Worm (Caenorhabditis elegans) whole organism, young adult: ENCODE data around the gene srj-27.

Source experiments
- B0019.2 ChIP-seq: fragments of 200-800 bp; sonication (Bioruptor generic); conservative IDR thresholded peaks from 2 replicates; pipeline ENCODE4 v1.3.6; 2022; ENCODE audit warnings: missing genetic modification reagents, missing genetic modification characterization, missing compliant biosample characterization
- B0035.1 ChIP-seq: sonication (generic microtip); optimal IDR thresholded peaks from 2 replicates; lab custom pipeline; 2016; ENCODE audit warnings: missing genetic modification characterization, mild to moderate bottlenecking, missing compliant biosample characterization, missing genotype, missing genetic modification reagents
- C06A6.2 ChIP-seq: fragments of 200-800 bp; sonication (Bioruptor generic); conservative IDR thresholded peaks from 2 replicates; pipeline ENCODE4 v1.3.6; 2022; ENCODE audit warnings: missing genetic modification characterization, missing compliant biosample characterization
- C17E4.6 ChIP-seq: fragments of 200-800 bp; sonication (Bioruptor generic); IDR thresholded peaks from 2 replicates; pipeline ENCODE4 v1.3.6; 2022; ENCODE audit warnings: missing genetic modification reagents, missing genetic modification characterization, missing compliant biosample characterization
- F22D6.2 ChIP-seq: sonication (generic microtip); optimal IDR thresholded peaks from 2 replicates; lab custom pipeline; 2016; ENCODE audit warnings: mild to moderate bottlenecking, missing genetic modification characterization, missing compliant biosample characterization
- F39B2.1 ChIP-seq: fragments of 200-800 bp; sonication (Bioruptor generic); IDR thresholded peaks from 2 replicates; pipeline ENCODE4 v1.3.6; 2022; ENCODE audit warnings: missing genetic modification reagents, missing genetic modification characterization, missing compliant biosample characterization
- F52B5.7 ChIP-seq: sonication (generic microtip); optimal IDR thresholded peaks from 2 replicates; lab custom pipeline; 2016; ENCODE audit warnings: mild to moderate bottlenecking, missing genetic modification characterization, missing compliant biosample characterization
- F55B11.4 ChIP-seq: sonication (generic microtip); optimal IDR thresholded peaks from 2 replicates; lab custom pipeline; 2016; ENCODE audit warnings: missing compliant biosample characterization, missing genetic modification characterization, borderline replicate concordance; ENCODE audit not compliant: insufficient read depth
- F57C9.4 ChIP-seq: sonication (generic microtip); optimal IDR thresholded peaks from 2 replicates; lab custom pipeline; 2017; ENCODE audit warnings: mild to moderate bottlenecking, missing genetic modification characterization, missing compliant biosample characterization
- K11D2.4 ChIP-seq: fragments of 200-800 bp; sonication (Bioruptor generic); IDR thresholded peaks from 2 replicates; pipeline ENCODE4 v1.3.6; 2022; ENCODE audit warnings: missing genetic modification reagents, missing genetic modification characterization, missing compliant biosample characterization
- T07F8.4 ChIP-seq: sonication (generic microtip); optimal IDR thresholded peaks from 2 replicates; lab custom pipeline; 2016; ENCODE audit warnings: mild to moderate bottlenecking, missing genetic modification characterization, moderate library complexity, missing compliant biosample characterization
- Y56A3A.18 ChIP-seq: fragments of 200-800 bp; sonication (Bioruptor generic); IDR thresholded peaks from 2 replicates; pipeline ENCODE4 v1.3.6; 2022; ENCODE audit warnings: missing genetic modification reagents, missing genetic modification characterization, missing compliant biosample characterization
- Y95B8A.8 ChIP-seq: fragments of 200-800 bp; sonication (Bioruptor generic); IDR thresholded peaks from 2 replicates; pipeline ENCODE4 v1.3.6; 2022; ENCODE audit warnings: missing genetic modification reagents, missing genetic modification characterization, missing compliant biosample characterization
- ZK185.1 ChIP-seq: sonication (generic microtip); optimal IDR thresholded peaks from 2 replicates; lab custom pipeline; 2016; ENCODE audit warnings: mild to moderate bottlenecking, missing genetic modification characterization, missing compliant biosample characterization; ENCODE audit not compliant: poor library complexity, severe bottlenecking
- aptf-2 ChIP-seq: fragments of 200-800 bp; sonication (Bioruptor generic); conservative IDR thresholded peaks from 2 replicates; pipeline ENCODE4 v1.3.6; 2022; ENCODE audit warnings: missing genetic modification reagents, missing genetic modification characterization, missing compliant biosample characterization
- atf-7 ChIP-seq: sonication (generic microtip); optimal IDR thresholded peaks from 2 replicates; lab custom pipeline; 2017; ENCODE audit warnings: mild to moderate bottlenecking, missing genetic modification characterization, missing compliant biosample characterization
- ccch-3 ChIP-seq: fragments of 200-800 bp; sonication (Bioruptor generic); optimal IDR thresholded peaks from 2 replicates; lab custom pipeline; 2018; ENCODE audit warnings: mild to moderate bottlenecking, missing genetic modification characterization, missing compliant biosample characterization
- cebp-1 ChIP-seq, 2 experiments: fragments of 200-800 bp in 1 of 2; sonication (Bioruptor generic) in 1 of 2; sonication (generic microtip) in 1 of 2; IDR thresholded peaks in 1 of 2; optimal IDR thresholded peaks in 1 of 2; 2 replicates each; pipeline versions ENCODE4 v1.3.6 to Lab custom; 2017 to 2022; ENCODE audit warnings: missing compliant biosample characterization in 2 of 2, missing genetic modification characterization in 2 of 2, mild to moderate bottlenecking in 1 of 2, missing genetic modification reagents in 1 of 2, moderate library complexity in 1 of 2
- cebp-2 ChIP-seq: fragments of 200-800 bp; sonication (Bioruptor generic); IDR thresholded peaks from 2 replicates; pipeline ENCODE4 v1.3.6; 2022; ENCODE audit warnings: missing genetic modification characterization, missing compliant biosample characterization
- ceh-100 ChIP-seq: fragments of 200-800 bp; sonication (Bioruptor generic); IDR thresholded peaks from 2 replicates; pipeline ENCODE4 v1.3.6; 2022; ENCODE audit warnings: missing genetic modification reagents, missing genetic modification characterization, missing compliant biosample characterization
- die-1 ChIP-seq: sonication (generic microtip); optimal IDR thresholded peaks from 2 replicates; lab custom pipeline; 2016; ENCODE audit warnings: missing genotype, mild to moderate bottlenecking, missing genetic modification characterization, missing compliant biosample characterization
- dpl-1 ChIP-seq: fragments of 150-350 bp; optimal IDR thresholded peaks from 2 replicates; lab custom pipeline; 2014; ENCODE audit warnings: missing biosample characterization, missing genetic modification reagents, missing genetic modification characterization
- egl-44 ChIP-seq: fragments of 200-800 bp; sonication (Bioruptor generic); IDR thresholded peaks from 2 replicates; pipeline ENCODE4 v1.3.6; 2022; ENCODE audit warnings: missing genetic modification reagents, missing genetic modification characterization, missing compliant biosample characterization
- gei-17 ChIP-seq: fragments of 200-800 bp; sonication (Bioruptor generic); optimal IDR thresholded peaks from 2 replicates; lab custom pipeline; 2018; ENCODE audit warnings: mild to moderate bottlenecking, missing genetic modification characterization, missing compliant biosample characterization
- hlh-26 ChIP-seq: fragments of 200-800 bp; sonication (Bioruptor generic); conservative IDR thresholded peaks from 2 replicates; pipeline ENCODE4 v1.3.6; 2022; ENCODE audit warnings: missing genetic modification reagents, missing genetic modification characterization, missing compliant biosample characterization
- lin-54 ChIP-seq: fragments of 200-800 bp; sonication (Bioruptor generic); optimal IDR thresholded peaks from 2 replicates; lab custom pipeline; 2018; ENCODE audit warnings: mild to moderate bottlenecking, missing genetic modification characterization, missing compliant biosample characterization
- lir-1 ChIP-seq: fragments of 200-800 bp; sonication (Bioruptor generic); conservative IDR thresholded peaks from 2 replicates; pipeline ENCODE4 v1.3.6; 2022; ENCODE audit warnings: missing genetic modification reagents, missing genetic modification characterization, missing compliant biosample characterization
- lsl-1 ChIP-seq: fragments of 200-800 bp; sonication (Bioruptor generic); optimal IDR thresholded peaks from 2 replicates; lab custom pipeline; 2018; ENCODE audit warnings: mild to moderate bottlenecking, missing genetic modification characterization, moderate library complexity, missing compliant biosample characterization
- lsy-27 ChIP-seq: sonication (generic microtip); optimal IDR thresholded peaks from 2 replicates; lab custom pipeline; 2017; ENCODE audit warnings: missing genetic modification characterization, mild to moderate bottlenecking, missing compliant biosample characterization, antibody characterized with exemption, missing genotype, borderline replicate concordance; ENCODE audit not compliant: insufficient read depth
- madf-10 ChIP-seq: sonication (generic microtip); optimal IDR thresholded peaks from 2 replicates; lab custom pipeline; 2016; ENCODE audit warnings: mild to moderate bottlenecking, missing genetic modification characterization, missing compliant biosample characterization
- mel-28 ChIP-seq: sonication (generic microtip); optimal IDR thresholded peaks from 2 replicates; lab custom pipeline; 2016; ENCODE audit warnings: borderline replicate concordance, mild to moderate bottlenecking, missing genetic modification characterization, missing compliant biosample characterization
- mxl-1 ChIP-seq: sonication (generic microtip); optimal IDR thresholded peaks from 2 replicates; lab custom pipeline; 2016; ENCODE audit warnings: missing genetic modification characterization, missing compliant biosample characterization
- pha-4 ChIP-seq: fragments of 150-350 bp; sonication (generic microtip); optimal IDR thresholded peaks from 2 replicates; lab custom pipeline; 2014; ENCODE audit warnings: missing biosample characterization, missing genetic modification reagents, missing genetic modification characterization
- repo-1 ChIP-seq: sonication (generic microtip); optimal IDR thresholded peaks from 2 replicates; lab custom pipeline; 2017; ENCODE audit warnings: mild to moderate bottlenecking, missing genetic modification characterization, missing compliant biosample characterization
- snpc-1.1 ChIP-seq: sonication (generic microtip); optimal IDR thresholded peaks from 2 replicates; lab custom pipeline; 2017; ENCODE audit warnings: missing genetic modification characterization, mild to moderate bottlenecking, missing compliant biosample characterization, antibody characterized with exemption, moderate library complexity, missing genotype, missing genetic modification reagents; ENCODE audit not compliant: insufficient read depth
- snpc-1.3 ChIP-seq: sonication (generic microtip); optimal IDR thresholded peaks from 2 replicates; lab custom pipeline; 2017; ENCODE audit warnings: missing genetic modification characterization, mild to moderate bottlenecking, missing compliant biosample characterization, antibody characterized with exemption, moderate library complexity, missing genotype, missing genetic modification reagents; ENCODE audit not compliant: insufficient read depth
- snpc-3.4 ChIP-seq: sonication (generic microtip); optimal IDR thresholded peaks from 2 replicates; lab custom pipeline; 2017; ENCODE audit warnings: missing genetic modification characterization, mild to moderate bottlenecking, missing compliant biosample characterization, antibody characterized with exemption, moderate library complexity, missing genotype, missing genetic modification reagents
- snpc-4 ChIP-seq, 5 experiments: fragments of 150-350 bp in 1 of 5; sonication (generic microtip) in 4 of 5; optimal IDR thresholded peaks; 2 replicates each; lab custom pipeline; 2014 to 2018; ENCODE audit warnings: missing genetic modification characterization in 5 of 5, missing biosample characterization in 3 of 5, antibody characterized with exemption in 2 of 5, mild to moderate bottlenecking in 2 of 5, missing compliant biosample characterization in 2 of 5, missing genotype in 2 of 5, moderate library complexity in 2 of 5, missing genetic modification reagents in 1 of 5
- somi-1 ChIP-seq: fragments of 200-800 bp; sonication (Bioruptor generic); optimal IDR thresholded peaks from 2 replicates; lab custom pipeline; 2018; ENCODE audit warnings: mild to moderate bottlenecking, missing genetic modification characterization, missing compliant biosample characterization
- tbp1 ChIP-seq: fragments of 200-800 bp; sonication (Bioruptor generic); optimal IDR thresholded peaks from 2 replicates; lab custom pipeline; 2018; ENCODE audit warnings: mild to moderate bottlenecking, missing genetic modification characterization, missing compliant biosample characterization
- xnd-1 ChIP-seq: sonication (generic microtip); optimal IDR thresholded peaks from 2 replicates; lab custom pipeline; 2016; ENCODE audit warnings: missing genotype, missing genetic modification reagents, missing genetic modification characterization, missing compliant biosample characterization
- zfh-2 ChIP-seq: fragments of 200-800 bp; sonication (Bioruptor generic); conservative IDR thresholded peaks from 2 replicates; pipeline ENCODE4 v1.3.6; 2022; ENCODE audit warnings: missing genetic modification reagents, missing genetic modification characterization, missing compliant biosample characterization

The srj-27 gene

ce11 chrV:15090457-15090856 is 36.9 kb downstream of the srj-27 start, which contains the start of gene C01G10.17:
Gene C01G10.17 (plus strand): TSS chrV:15090757.
- TF ChIP-seq K11D2.4, result no peak
- no peak for TF ChIP-seq gei-17
- TF ChIP-seq ccch-3 (GFP tag; lab: Kevin White, UChicago), result no peak
- no peak for TF ChIP-seq T07F8.4 (tag; lab: Kevin White, UChicago)
- TF ChIP-seq cebp-2 (GFP tag; lab: Robert Waterston, UW), result no peak
- TF ChIP-seq B0019.2 (GFP tag; lab: Robert Waterston, UW), result no peak
- TF ChIP-seq B0035.1, result no peak
- no peak for TF ChIP-seq atf-7 (tag; lab: Kevin White, UChicago)
- TF ChIP-seq Y95B8A.8, result no peak
- no peak for TF ChIP-seq C17E4.6 (GFP tag; lab: Robert Waterston, UW)

- TF ChIP-seq snpc-3.4 (tag; lab: Kevin White, UChicago) (no peak), ZK185.1 (no peak), lsl-1 (no peak), F52B5.7 (tag; lab: Kevin White, UChicago) (no peak), pha-4 (tag; lab: Kevin White, UChicago) (no peak), Y56A3A.18 (no peak), F55B11.4 (tag; lab: Kevin White, UChicago) (no peak), lir-1 (GFP tag; lab: Robert Waterston, UW) (no peak), aptf-2 (GFP tag; lab: Robert Waterston, UW) (no peak), zfh-2 (GFP tag; lab: Robert Waterston, UW) (no peak), mel-28 (tag; lab: Kevin White, UChicago) (no peak), die-1 (tag; lab: Kevin White, UChicago) (no peak), snpc-1.3 (tag; lab: Kevin White, UChicago) (no peak), cebp-1 (GFP tag; IDR thresholded peaks at IDR 0.05; lab: Robert Waterston, UW) (no peak), cebp-1 (tag; optimal IDR thresholded peaks at IDR 0.05; lab: Kevin White, UChicago) (no peak)
Observed at ce11 chrV:15089438-15089837, 37.9 kb downstream of the srj-27 start, which contains the start of the genes C01G10.5 and C01G10.4. Gene C01G10.5 (minus strand): TSS chrV:15089538. Gene C01G10.4 (plus strand): TSS chrV:15089740.

- TF ChIP-seq dpl-1 (GFP tag; lab: Kevin White, UChicago), result no peak
Observed at ce11 chrV:15088613-15089012, 38.7 kb downstream of the srj-27 start, which contains the start of gene C01G10.18. Gene C01G10.18 (minus strand): TSS chrV:15088713.

- TF ChIP-seq lin-54 (no peak), xnd-1 (tag; lab: Kevin White, UChicago) (no peak), K11D2.4 (no peak), snpc-1.1 (no peak), egl-44 (GFP tag; lab: Robert Waterston, UW) (no peak), hlh-26 (GFP tag; lab: Robert Waterston, UW) (no peak), somi-1 (GFP tag; lab: Kevin White, UChicago) (no peak), C06A6.2 (no peak), snpc-4 (GFP tag; optimal IDR thresholded peaks at IDR 0.05; lab: Kevin White, UChicago) (no peak), snpc-4 (tag; optimal IDR thresholded peaks at IDR 0.05; lab: Kevin White, UChicago) (no peak), tbp1 (GFP tag; lab: Kevin White, UChicago) (no peak), mxl-1 (tag; lab: Kevin White, UChicago) (no peak), F22D6.2 (no peak), repo-1 (no peak), F55B11.4 (tag; lab: Kevin White, UChicago) (no peak), lsy-27 (tag; lab: Kevin White, UChicago) (no peak), madf-10 (tag; lab: Kevin White, UChicago) (no peak), F57C9.4 (tag; lab: Kevin White, UChicago) (no peak), F39B2.1 (no peak), ceh-100 (GFP tag; lab: Robert Waterston, UW) (no peak)
Observed at ce11 chrV:15087207-15087706, 40.1 kb downstream of the srj-27 start, which contains the start of the genes C01G10.15 and C01G10.6. Gene C01G10.15 (minus strand): TSS chrV:15087307. Gene C01G10.6 (plus strand): TSS chrV:15087656.
